Worm (Caenorhabditis elegans) whole organism, L4 larva: ENCODE results near the gene ttc-4.

ENCODE experiments used
- D1046.2 ChIP-seq: fragments of 200-800 bp; sonication (Bioruptor generic); IDR thresholded peaks from 2 replicates; pipeline ENCODE4 v1.3.6; 2022; ENCODE audit warnings: missing genetic modification characterization, missing compliant biosample characterization
- F10B5.3 ChIP-seq: sonication (generic microtip); optimal IDR thresholded peaks from 2 replicates; lab custom pipeline; 2016; ENCODE audit warnings: mild to moderate bottlenecking, missing genetic modification characterization, missing compliant biosample characterization
- F37D6.2 ChIP-seq: sonication (generic microtip); optimal IDR thresholded peaks from 2 replicates; lab custom pipeline; 2016; ENCODE audit warnings: mild to moderate bottlenecking, missing genetic modification characterization, missing compliant biosample characterization
- F44E2.7 ChIP-seq: fragments of 200-800 bp; sonication (Bioruptor generic); IDR thresholded peaks from 2 replicates; pipeline ENCODE4 v2.1.2; 2022; ENCODE audit warnings: missing genetic modification characterization, missing compliant biosample characterization
- F49E8.2 ChIP-seq: sonication (generic microtip); optimal IDR thresholded peaks from 2 replicates; lab custom pipeline; 2016; ENCODE audit warnings: missing compliant biosample characterization, mild to moderate bottlenecking, missing genetic modification characterization, borderline replicate concordance
- R02D3.7 ChIP-seq: fragments of 150-350 bp; sonication (generic microtip); optimal IDR thresholded peaks from 3 replicates; lab custom pipeline; 2014; ENCODE audit warnings: missing biosample characterization, missing genetic modification characterization
- T20F7.1 ChIP-seq: fragments of 200-800 bp; sonication (Bioruptor generic); optimal IDR thresholded peaks from 2 replicates; lab custom pipeline; 2018; ENCODE audit warnings: mild to moderate bottlenecking, missing genetic modification characterization, missing compliant biosample characterization
- T26A8.4 ChIP-seq: fragments of 200-800 bp; sonication (Bioruptor generic); IDR thresholded peaks from 2 replicates; pipeline ENCODE4 v1.3.6; 2022; ENCODE audit warnings: missing genetic modification characterization, missing compliant biosample characterization
- Y105C5A.15 ChIP-seq: fragments of 200-800 bp; sonication (Bioruptor generic); IDR thresholded peaks from 2 replicates; pipeline ENCODE4 v1.3.6; 2022; ENCODE audit warnings: missing genetic modification characterization, missing compliant biosample characterization
- Y48G9A.11 ChIP-seq: fragments of 200-800 bp; sonication (Bioruptor generic); IDR thresholded peaks from 2 replicates; pipeline ENCODE4 v1.3.6; 2022; ENCODE audit warnings: missing genetic modification reagents, missing genetic modification characterization, missing compliant biosample characterization
- Y5F2A.4 ChIP-seq: fragments of 200-800 bp; sonication (Bioruptor generic); optimal IDR thresholded peaks from 2 replicates; lab custom pipeline; 2018; ENCODE audit warnings: mild to moderate bottlenecking, missing genetic modification characterization, missing compliant biosample characterization
- aha-1 ChIP-seq: fragments of 150-350 bp; peaks from one replicate; lab custom pipeline; 2014; ENCODE audit warnings: missing biosample characterization, missing genetic modification characterization
- ceh-28 ChIP-seq: fragments of 150-350 bp; optimal IDR thresholded peaks from 2 replicates; lab custom pipeline; 2014; ENCODE audit warnings: missing biosample characterization, missing genetic modification reagents, missing genetic modification characterization
- ceh-32 ChIP-seq: sonication (generic microtip); optimal IDR thresholded peaks from 2 replicates; lab custom pipeline; 2016; ENCODE audit warnings: mild to moderate bottlenecking, missing genetic modification characterization, missing compliant biosample characterization; ENCODE audit not compliant: poor library complexity
- ceh-44 ChIP-seq: fragments of 200-800 bp; sonication (Bioruptor generic); IDR thresholded peaks from 2 replicates; pipeline ENCODE4 v1.3.6; 2022; ENCODE audit warnings: missing genetic modification reagents, missing genetic modification characterization, missing compliant biosample characterization
- ceh-62 ChIP-seq: sonication (generic microtip); optimal IDR thresholded peaks from 2 replicates; lab custom pipeline; 2017; ENCODE audit warnings: missing biosample characterization, missing genetic modification characterization
- ces-1 ChIP-seq: fragments of 150-350 bp; sonication (generic microtip); optimal IDR thresholded peaks from 4 replicates; lab custom pipeline; 2014; ENCODE audit warnings: missing biosample characterization, missing genetic modification reagents, missing genetic modification characterization
- ctbp-1 ChIP-seq: fragments of 200-800 bp; sonication (Bioruptor generic); IDR thresholded peaks from 2 replicates; pipeline ENCODE4 v1.3.6; 2022; ENCODE audit warnings: missing genetic modification reagents, missing genetic modification characterization, missing compliant biosample characterization
- daf-16 ChIP-seq, 3 experiments: sonication (generic microtip); optimal IDR thresholded peaks; 2 replicates each; lab custom pipeline; 2016 to 2017; ENCODE audit warnings: missing genetic modification characterization in 3 of 3, missing genetic modification reagents in 3 of 3, mild to moderate bottlenecking in 2 of 3, missing compliant biosample characterization in 2 of 3, missing biosample characterization in 1 of 3, moderate library complexity in 1 of 3
- dmd-6 ChIP-seq: fragments of 200-800 bp; sonication (Bioruptor generic); IDR thresholded peaks from 2 replicates; pipeline ENCODE4 v1.3.6; 2022; ENCODE audit warnings: missing genetic modification reagents, missing genetic modification characterization, missing compliant biosample characterization
- egl-27 ChIP-seq: sonication (generic microtip); optimal IDR thresholded peaks from 3 replicates; lab custom pipeline; 2017; ENCODE audit warnings: missing biosample characterization, missing genetic modification reagents, missing genetic modification characterization
- egl-43 ChIP-seq: fragments of 200-800 bp; sonication (Bioruptor generic); IDR thresholded peaks from 2 replicates; pipeline ENCODE4 v1.3.6; 2022; ENCODE audit warnings: missing genetic modification reagents, missing genetic modification characterization, missing compliant biosample characterization
- fos-1 ChIP-seq: fragments of 150-350 bp; optimal IDR thresholded peaks from 2 replicates; lab custom pipeline; 2014; ENCODE audit warnings: missing biosample characterization, missing genetic modification characterization
- gei-8 ChIP-seq: fragments of 200-800 bp; sonication (Bioruptor generic); optimal IDR thresholded peaks from 2 replicates; lab custom pipeline; 2018; ENCODE audit warnings: mild to moderate bottlenecking, missing genetic modification characterization, missing compliant biosample characterization
- hmg-1.1 ChIP-seq: fragments of 200-800 bp; sonication (Bioruptor generic); IDR thresholded peaks from 2 replicates; pipeline ENCODE4 v1.3.6; 2022; ENCODE audit warnings: missing genetic modification reagents, missing genetic modification characterization, missing compliant biosample characterization
- lim-7 ChIP-seq: fragments of 200-800 bp; sonication (Bioruptor generic); IDR thresholded peaks from 2 replicates; pipeline ENCODE4 v1.3.6; 2022; ENCODE audit warnings: missing genetic modification characterization, missing compliant biosample characterization
- lin-15B ChIP-seq: fragments of 150-350 bp; sonication (generic microtip); optimal IDR thresholded peaks from 3 replicates; lab custom pipeline; 2014; ENCODE audit warnings: missing biosample characterization, missing genetic modification characterization
- lsy-2 ChIP-seq, 2 experiments: fragments of 150-350 bp in 1 of 2; sonication (generic microtip) in 1 of 2; optimal IDR thresholded peaks; 2 replicates each; lab custom pipeline; 2014 to 2017; ENCODE audit warnings: missing biosample characterization in 2 of 2, missing genetic modification characterization in 2 of 2
- mxl-2 ChIP-seq: fragments of 200-800 bp; sonication (Bioruptor generic); conservative IDR thresholded peaks from 2 replicates; pipeline ENCODE4 v1.3.6; 2022; ENCODE audit warnings: missing genetic modification reagents, missing genetic modification characterization, missing compliant biosample characterization
- mxl-3 ChIP-seq: fragments of 200-800 bp; sonication (Bioruptor generic); optimal IDR thresholded peaks from 2 replicates; lab custom pipeline; 2018; ENCODE audit warnings: mild to moderate bottlenecking, missing genetic modification characterization, missing compliant biosample characterization
- nhr-10 ChIP-seq: fragments of 150-350 bp; optimal IDR thresholded peaks from 2 replicates; lab custom pipeline; 2014; ENCODE audit warnings: missing biosample characterization, missing genetic modification characterization
- nhr-102 ChIP-seq: sonication (generic microtip); optimal IDR thresholded peaks from 2 replicates; lab custom pipeline; 2016; ENCODE audit warnings: mild to moderate bottlenecking, missing genetic modification characterization, moderate library complexity, missing compliant biosample characterization
- nhr-11 ChIP-seq: fragments of 150-350 bp; optimal IDR thresholded peaks from 2 replicates; lab custom pipeline; 2014; ENCODE audit warnings: missing biosample characterization, missing genetic modification characterization
- nhr-111 ChIP-seq: fragments of 200-800 bp; sonication (Bioruptor generic); optimal IDR thresholded peaks from 2 replicates; lab custom pipeline; 2018; ENCODE audit warnings: mild to moderate bottlenecking, missing genetic modification characterization, missing compliant biosample characterization
- nhr-25 ChIP-seq: sonication (generic microtip); optimal IDR thresholded peaks from 2 replicates; lab custom pipeline; 2017; ENCODE audit warnings: missing genetic modification characterization, mild to moderate bottlenecking, missing compliant biosample characterization, antibody characterized with exemption, moderate library complexity, borderline replicate concordance; ENCODE audit not compliant: insufficient read depth
- nhr-28 ChIP-seq: fragments of 150-350 bp; optimal IDR thresholded peaks from 2 replicates; lab custom pipeline; 2014; ENCODE audit warnings: missing biosample characterization, missing genetic modification characterization
- nhr-42 ChIP-seq: fragments of 200-800 bp; sonication (Bioruptor generic); IDR thresholded peaks from 2 replicates; pipeline ENCODE4 v1.3.6; 2022; ENCODE audit warnings: missing genetic modification characterization, missing compliant biosample characterization
- nhr-48 ChIP-seq: sonication (generic microtip); optimal IDR thresholded peaks from 2 replicates; lab custom pipeline; 2016; ENCODE audit warnings: mild to moderate bottlenecking, missing genetic modification characterization, missing compliant biosample characterization
- nhr-6 ChIP-seq: fragments of 150-350 bp; optimal IDR thresholded peaks from 2 replicates; lab custom pipeline; 2014; ENCODE audit warnings: missing biosample characterization, missing genetic modification characterization
- nhr-76 ChIP-seq: fragments of 150-350 bp; optimal IDR thresholded peaks from 2 replicates; lab custom pipeline; 2014; ENCODE audit warnings: missing biosample characterization, missing genetic modification characterization
- pqm-1 ChIP-seq: sonication (generic microtip); optimal IDR thresholded peaks from 2 replicates; lab custom pipeline; 2017; ENCODE audit warnings: missing biosample characterization, missing genetic modification characterization
- rbr-2 ChIP-seq: sonication (generic microtip); optimal IDR thresholded peaks from 2 replicates; lab custom pipeline; 2016; ENCODE audit warnings: missing genotype, missing genetic modification characterization, missing compliant biosample characterization
- set-16 ChIP-seq: fragments of 200-800 bp; sonication (Bioruptor generic); IDR thresholded peaks from 2 replicates; pipeline ENCODE4 v1.3.6; 2022; ENCODE audit warnings: missing genetic modification reagents, missing genetic modification characterization, missing compliant biosample characterization
- skn-1 ChIP-seq: fragments of 150-350 bp; optimal IDR thresholded peaks from 2 replicates; lab custom pipeline; 2014; ENCODE audit warnings: missing biosample characterization, missing genetic modification characterization
- snpc-4 ChIP-seq: fragments of 150-350 bp; optimal IDR thresholded peaks from 2 replicates; lab custom pipeline; 2014; ENCODE audit warnings: missing biosample characterization, missing genetic modification characterization
- spr-1 ChIP-seq: sonication (generic microtip); optimal IDR thresholded peaks from 2 replicates; lab custom pipeline; 2016; ENCODE audit warnings: mild to moderate bottlenecking, missing genetic modification characterization, missing compliant biosample characterization
- spr-3 ChIP-seq: fragments of 200-800 bp; sonication (Bioruptor generic); optimal IDR thresholded peaks from 2 replicates; lab custom pipeline; 2018; ENCODE audit warnings: mild to moderate bottlenecking, missing genetic modification characterization, missing compliant biosample characterization
- unc-39 ChIP-seq: sonication (generic microtip); optimal IDR thresholded peaks from 2 replicates; lab custom pipeline; 2017; ENCODE audit warnings: missing biosample characterization, missing genetic modification characterization
- unc-62 ChIP-seq, 3 experiments: fragments of 150-350 bp in 1 of 3; sonication (generic microtip); optimal IDR thresholded peaks in 2 of 3; peaks in 1 of 3; 1 replicate in 1 of 3; 2 replicates in 2 of 3; lab custom pipeline; 2014 to 2017; ENCODE audit warnings: missing biosample characterization in 3 of 3, missing genetic modification characterization in 3 of 3, missing genetic modification reagents in 3 of 3, missing genotype in 1 of 3
- vab-7 ChIP-seq: fragments of 200-800 bp; sonication (Bioruptor generic); IDR thresholded peaks from 2 replicates; pipeline ENCODE4 v1.3.6; 2022; ENCODE audit warnings: missing genetic modification reagents, missing genetic modification characterization, missing compliant biosample characterization
- zag-1 ChIP-seq: fragments of 150-350 bp; optimal IDR thresholded peaks from 2 replicates; lab custom pipeline; 2014; ENCODE audit warnings: missing biosample characterization, missing genetic modification characterization
- zip-11 ChIP-seq: fragments of 200-800 bp; sonication (Bioruptor generic); IDR thresholded peaks from 2 replicates; pipeline ENCODE4 v1.3.6; 2022; ENCODE audit warnings: missing genetic modification characterization, missing compliant biosample characterization

ttc-4 gene

DNA sequence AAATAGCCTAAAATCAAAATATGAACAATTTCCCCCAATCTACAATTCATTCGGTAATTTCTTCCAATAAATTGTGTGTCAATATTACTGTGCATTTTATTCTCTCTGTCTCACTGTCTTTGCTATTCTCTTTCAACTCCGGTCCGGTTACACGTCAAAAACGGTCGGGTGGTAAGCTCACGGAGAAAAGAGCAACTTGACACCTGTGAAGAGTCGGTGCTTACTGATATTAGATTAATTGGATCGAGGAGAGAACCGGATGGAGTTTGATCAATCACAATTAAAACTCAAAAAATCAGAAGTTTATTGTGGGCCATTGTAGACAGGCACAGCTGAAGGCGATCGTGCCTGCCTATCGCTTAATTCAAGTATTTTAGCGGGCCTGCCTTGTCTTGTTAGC, 19.6 kb upstream of the ttc-4 start (continued):
- TF ChIP-seq nhr-111 (no peak), ceh-32 (tag; lab: Kevin White, UChicago) (no peak), Y5F2A.4 (no peak), Y48G9A.11 (GFP tag; lab: Robert Waterston, UW) (no peak), mxl-2 (GFP tag; lab: Robert Waterston, UW) (no peak), F37D6.2 (tag; lab: Kevin White, UChicago) (no peak), unc-62 (GFP tag; optimal IDR thresholded peaks at IDR 0.05 in 1 of 2; lab: Kevin White, UChicago) (no peak), unc-62 (tag; optimal IDR thresholded peaks at IDR 0.05; lab: Kevin White, UChicago) (no peak), fos-1 (no peak), R02D3.7 (tag; lab: Kevin White, UChicago) (no peak), T20F7.1 (GFP tag; lab: Kevin White, UChicago) (peak; percentile 2), F49E8.2 (tag; lab: Kevin White, UChicago) (no peak), nhr-25 (no peak), lim-7 (no peak), spr-1 (tag; lab: Kevin White, UChicago) (no peak), ceh-62 (no peak), ceh-44 (GFP tag; lab: Robert Waterston, UW) (no peak), F10B5.3 (tag; lab: Kevin White, UChicago) (no peak), egl-43 (GFP tag; lab: Robert Waterston, UW) (no peak), pqm-1 (tag; lab: Kevin White, UChicago) (no peak), set-16 (GFP tag; lab: Robert Waterston, UW) (no peak), nhr-28 (tag; lab: Kevin White, UChicago) (no peak), dmd-6 (GFP tag; lab: Robert Waterston, UW) (peak; percentile 38), vab-7 (no peak), nhr-6 (tag; lab: Kevin White, UChicago) (no peak), nhr-48 (no peak), gei-8 (GFP tag; lab: Kevin White, UChicago) (no peak), lsy-2 (tag; optimal IDR thresholded peaks at IDR 0.05; lab: Kevin White, UChicago) (peak in 1 of 2 experiments; percentile 30), egl-27 (no peak), skn-1 (tag; lab: Kevin White, UChicago) (no peak), nhr-42 (GFP tag; lab: Robert Waterston, UW) (no peak), nhr-76 (tag; lab: Kevin White, UChicago) (no peak), zip-11 (no peak), aha-1 (tag; lab: Kevin White, UChicago) (peak; percentile 56), ctbp-1 (GFP tag; lab: Robert Waterston, UW) (0 out of 2 replicates have a peak, but pooled peaks have one; percentile 15), zag-1 (tag; lab: Kevin White, UChicago) (no peak), nhr-10 (tag; lab: Kevin White, UChicago) (no peak), D1046.2 (GFP tag; lab: Robert Waterston, UW) (no peak), rbr-2 (tag; lab: Kevin White, UChicago) (no peak), nhr-102 (tag; lab: Kevin White, UChicago) (peak; percentile 64), ceh-28 (no peak), ces-1 (GFP tag; lab: Kevin White, UChicago) (no peak), F44E2.7 (GFP tag; lab: Robert Waterston, UW) (no peak), lin-15B (tag; lab: Kevin White, UChicago) (no peak), T26A8.4 (GFP tag; lab: Robert Waterston, UW) (peak; percentile 60; the same call in 1 of the 2 replicates), nhr-11 (tag; lab: Kevin White, UChicago) (no peak), snpc-4 (tag; lab: Kevin White, UChicago) (no peak), hmg-1.1 (GFP tag; lab: Robert Waterston, UW) (no peak), mxl-3 (GFP tag; lab: Kevin White, UChicago) (no peak), Y105C5A.15 (GFP tag; lab: Robert Waterston, UW) (0 out of 2 replicates have a peak, but pooled peaks have one; percentile 32), unc-39 (no peak), daf-16 (GFP tag; optimal IDR thresholded peaks at IDR 0.05; lab: Kevin White, UChicago) (peak in 1 of 2 experiments; percentile 24), daf-16 (tag; optimal IDR thresholded peaks at IDR 0.05; lab: Kevin White, UChicago) (no peak), spr-3 (no peak)
